Worm (Caenorhabditis elegans) whole organism, L4 larva: ENCODE results near the gene ttr-16.
A peak's percentile ranks its signal among the peaks of the same experiment; 100 is the strongest.

ENCODE experiments used
- F10B5.3 ChIP-seq: sonication (generic microtip); optimal IDR thresholded peaks from 2 replicates; lab custom pipeline; 2016; ENCODE audit warnings: mild to moderate bottlenecking, missing genetic modification characterization, missing compliant biosample characterization
- F26F4.8 ChIP-seq: fragments of 200-800 bp; sonication (Bioruptor generic); conservative IDR thresholded peaks from 2 replicates; pipeline ENCODE4 v1.3.6; 2022; ENCODE audit warnings: missing genetic modification characterization, missing compliant biosample characterization
- F44E2.7 ChIP-seq: fragments of 200-800 bp; sonication (Bioruptor generic); IDR thresholded peaks from 2 replicates; pipeline ENCODE4 v2.1.2; 2022; ENCODE audit warnings: missing genetic modification characterization, missing compliant biosample characterization
- F49E8.2 ChIP-seq: sonication (generic microtip); optimal IDR thresholded peaks from 2 replicates; lab custom pipeline; 2016; ENCODE audit warnings: missing compliant biosample characterization, mild to moderate bottlenecking, missing genetic modification characterization, borderline replicate concordance
- R02D3.7 ChIP-seq: fragments of 150-350 bp; sonication (generic microtip); optimal IDR thresholded peaks from 3 replicates; lab custom pipeline; 2014; ENCODE audit warnings: missing biosample characterization, missing genetic modification characterization
- ZK337.2 ChIP-seq: fragments of 200-800 bp; sonication (Bioruptor generic); IDR thresholded peaks from 2 replicates; pipeline ENCODE4 v1.3.6; 2022; ENCODE audit warnings: missing genetic modification reagents, missing genetic modification characterization, missing compliant biosample characterization
- aha-1 ChIP-seq: fragments of 150-350 bp; peaks from one replicate; lab custom pipeline; 2014; ENCODE audit warnings: missing biosample characterization, missing genetic modification characterization
- ceh-32 ChIP-seq: sonication (generic microtip); optimal IDR thresholded peaks from 2 replicates; lab custom pipeline; 2016; ENCODE audit warnings: mild to moderate bottlenecking, missing genetic modification characterization, missing compliant biosample characterization; ENCODE audit not compliant: poor library complexity
- ceh-44 ChIP-seq: fragments of 200-800 bp; sonication (Bioruptor generic); IDR thresholded peaks from 2 replicates; pipeline ENCODE4 v1.3.6; 2022; ENCODE audit warnings: missing genetic modification reagents, missing genetic modification characterization, missing compliant biosample characterization
- ceh-82 ChIP-seq: sonication (generic microtip); optimal IDR thresholded peaks from 2 replicates; lab custom pipeline; 2017; ENCODE audit warnings: missing biosample characterization, missing genetic modification characterization
- ctbp-1 ChIP-seq: fragments of 200-800 bp; sonication (Bioruptor generic); IDR thresholded peaks from 2 replicates; pipeline ENCODE4 v1.3.6; 2022; ENCODE audit warnings: missing genetic modification reagents, missing genetic modification characterization, missing compliant biosample characterization
- daf-16 ChIP-seq, 3 experiments: sonication (generic microtip); optimal IDR thresholded peaks; 2 replicates each; lab custom pipeline; 2016 to 2017; ENCODE audit warnings: missing genetic modification characterization in 3 of 3, missing genetic modification reagents in 3 of 3, mild to moderate bottlenecking in 2 of 3, missing compliant biosample characterization in 2 of 3, missing biosample characterization in 1 of 3, moderate library complexity in 1 of 3
- daf-19 ChIP-seq: fragments of 200-800 bp; sonication (Bioruptor generic); conservative IDR thresholded peaks from 2 replicates; pipeline ENCODE4 v1.3.6; 2022; ENCODE audit warnings: missing genetic modification characterization, missing compliant biosample characterization
- daf-8 ChIP-seq: fragments of 200-800 bp; sonication (Bioruptor generic); IDR thresholded peaks from 2 replicates; pipeline ENCODE4 v1.3.6; 2022; ENCODE audit warnings: missing genetic modification characterization, missing compliant biosample characterization
- dmd-6 ChIP-seq: fragments of 200-800 bp; sonication (Bioruptor generic); IDR thresholded peaks from 2 replicates; pipeline ENCODE4 v1.3.6; 2022; ENCODE audit warnings: missing genetic modification reagents, missing genetic modification characterization, missing compliant biosample characterization
- duxl-1 ChIP-seq: sonication (generic microtip); optimal IDR thresholded peaks from 2 replicates; lab custom pipeline; 2016; ENCODE audit warnings: mild to moderate bottlenecking, missing genetic modification characterization, moderate library complexity, missing compliant biosample characterization; ENCODE audit not compliant: poor library complexity
- egl-27 ChIP-seq: sonication (generic microtip); optimal IDR thresholded peaks from 3 replicates; lab custom pipeline; 2017; ENCODE audit warnings: missing biosample characterization, missing genetic modification reagents, missing genetic modification characterization
- fkh-10 ChIP-seq: fragments of 150-350 bp; optimal IDR thresholded peaks from 2 replicates; lab custom pipeline; 2014; ENCODE audit warnings: missing biosample characterization, missing genetic modification reagents, missing genetic modification characterization
- fos-1 ChIP-seq: fragments of 150-350 bp; optimal IDR thresholded peaks from 2 replicates; lab custom pipeline; 2014; ENCODE audit warnings: missing biosample characterization, missing genetic modification characterization
- hmg-1.1 ChIP-seq: fragments of 200-800 bp; sonication (Bioruptor generic); IDR thresholded peaks from 2 replicates; pipeline ENCODE4 v1.3.6; 2022; ENCODE audit warnings: missing genetic modification reagents, missing genetic modification characterization, missing compliant biosample characterization
- lin-38 ChIP-seq: fragments of 200-800 bp; sonication (Bioruptor generic); IDR thresholded peaks from 2 replicates; pipeline ENCODE4 v1.3.6; 2022; ENCODE audit warnings: missing genetic modification reagents, missing genetic modification characterization, missing compliant biosample characterization
- lin-39 ChIP-seq: fragments of 150-350 bp; optimal IDR thresholded peaks from 2 replicates; lab custom pipeline; 2014; ENCODE audit warnings: missing biosample characterization, missing genetic modification reagents, missing genetic modification characterization
- lsy-2 ChIP-seq, 2 experiments: fragments of 150-350 bp in 1 of 2; sonication (generic microtip) in 1 of 2; optimal IDR thresholded peaks; 2 replicates each; lab custom pipeline; 2014 to 2017; ENCODE audit warnings: missing biosample characterization in 2 of 2, missing genetic modification characterization in 2 of 2
- madf-5 ChIP-seq, 2 experiments: fragments of 200-800 bp; sonication (Bioruptor generic); IDR thresholded peaks; 2 replicates each; pipeline ENCODE4 v1.3.6; 2022; ENCODE audit warnings: missing compliant biosample characterization in 2 of 2, missing genetic modification characterization in 2 of 2
- mdl-1 ChIP-seq, 2 experiments: fragments of 150-350 bp in 1 of 2; sonication (generic microtip) in 1 of 2; optimal IDR thresholded peaks; 2 replicates each; lab custom pipeline; 2014 to 2017; ENCODE audit warnings: missing biosample characterization in 2 of 2, missing genetic modification characterization in 2 of 2
- mdt-29 ChIP-seq: fragments of 200-800 bp; sonication (Bioruptor generic); IDR thresholded peaks from 2 replicates; pipeline ENCODE4 v1.3.6; 2022; ENCODE audit warnings: missing genetic modification reagents, missing genetic modification characterization, missing compliant biosample characterization
- mxl-3 ChIP-seq: fragments of 200-800 bp; sonication (Bioruptor generic); optimal IDR thresholded peaks from 2 replicates; lab custom pipeline; 2018; ENCODE audit warnings: mild to moderate bottlenecking, missing genetic modification characterization, missing compliant biosample characterization
- nhr-11 ChIP-seq: fragments of 150-350 bp; optimal IDR thresholded peaks from 2 replicates; lab custom pipeline; 2014; ENCODE audit warnings: missing biosample characterization, missing genetic modification characterization
- nhr-237 ChIP-seq: sonication (generic microtip); optimal IDR thresholded peaks from 2 replicates; lab custom pipeline; 2017; ENCODE audit warnings: missing biosample characterization, missing genetic modification characterization
- nhr-25 ChIP-seq: sonication (generic microtip); optimal IDR thresholded peaks from 2 replicates; lab custom pipeline; 2017; ENCODE audit warnings: missing genetic modification characterization, mild to moderate bottlenecking, missing compliant biosample characterization, antibody characterized with exemption, moderate library complexity, borderline replicate concordance; ENCODE audit not compliant: insufficient read depth
- nhr-76 ChIP-seq: fragments of 150-350 bp; optimal IDR thresholded peaks from 2 replicates; lab custom pipeline; 2014; ENCODE audit warnings: missing biosample characterization, missing genetic modification characterization
- pha-4 ChIP-seq, 2 experiments: fragments of 150-350 bp in 1 of 2; fragments of 200-800 bp in 1 of 2; sonication (Bioruptor generic) in 1 of 2; IDR thresholded peaks in 1 of 2; optimal IDR thresholded peaks in 1 of 2; 2 replicates each; pipeline versions ENCODE4 v1.3.6 to Lab custom; 2014 to 2022; ENCODE audit warnings: missing genetic modification characterization in 2 of 2, missing genetic modification reagents in 2 of 2, missing biosample characterization in 1 of 2, missing compliant biosample characterization in 1 of 2
- pqm-1 ChIP-seq: sonication (generic microtip); optimal IDR thresholded peaks from 2 replicates; lab custom pipeline; 2017; ENCODE audit warnings: missing biosample characterization, missing genetic modification characterization
- saeg-2 ChIP-seq: fragments of 200-800 bp; sonication (Bioruptor generic); IDR thresholded peaks from 2 replicates; pipeline ENCODE4 v1.3.6; 2022; ENCODE audit warnings: missing genetic modification reagents, missing genetic modification characterization, missing compliant biosample characterization
- sdz-12 ChIP-seq: fragments of 200-800 bp; sonication (Bioruptor generic); optimal IDR thresholded peaks from 2 replicates; lab custom pipeline; 2018; ENCODE audit warnings: mild to moderate bottlenecking, missing genetic modification characterization, missing compliant biosample characterization
- set-16 ChIP-seq: fragments of 200-800 bp; sonication (Bioruptor generic); IDR thresholded peaks from 2 replicates; pipeline ENCODE4 v1.3.6; 2022; ENCODE audit warnings: missing genetic modification reagents, missing genetic modification characterization, missing compliant biosample characterization
- skn-1 ChIP-seq: fragments of 150-350 bp; optimal IDR thresholded peaks from 2 replicates; lab custom pipeline; 2014; ENCODE audit warnings: missing biosample characterization, missing genetic modification characterization
- spr-1 ChIP-seq: sonication (generic microtip); optimal IDR thresholded peaks from 2 replicates; lab custom pipeline; 2016; ENCODE audit warnings: mild to moderate bottlenecking, missing genetic modification characterization, missing compliant biosample characterization
- spr-3 ChIP-seq: fragments of 200-800 bp; sonication (Bioruptor generic); optimal IDR thresholded peaks from 2 replicates; lab custom pipeline; 2018; ENCODE audit warnings: mild to moderate bottlenecking, missing genetic modification characterization, missing compliant biosample characterization
- vab-7 ChIP-seq: fragments of 200-800 bp; sonication (Bioruptor generic); IDR thresholded peaks from 2 replicates; pipeline ENCODE4 v1.3.6; 2022; ENCODE audit warnings: missing genetic modification reagents, missing genetic modification characterization, missing compliant biosample characterization
- zag-1 ChIP-seq: fragments of 150-350 bp; optimal IDR thresholded peaks from 2 replicates; lab custom pipeline; 2014; ENCODE audit warnings: missing biosample characterization, missing genetic modification characterization
- zfp-3 ChIP-seq: fragments of 200-800 bp; sonication (Bioruptor generic); conservative IDR thresholded peaks from 2 replicates; pipeline ENCODE4 v1.3.6; 2022; ENCODE audit warnings: missing genetic modification reagents, missing genetic modification characterization, missing compliant biosample characterization
- zip-2 ChIP-seq: fragments of 150-350 bp; optimal IDR thresholded peaks from 2 replicates; lab custom pipeline; 2014; ENCODE audit warnings: missing biosample characterization, missing genetic modification characterization
- ztf-11 ChIP-seq: fragments of 150-350 bp; optimal IDR thresholded peaks from 2 replicates; lab custom pipeline; 2014; ENCODE audit warnings: missing biosample characterization, missing genetic modification characterization
- ztf-7 ChIP-seq: fragments of 150-350 bp; optimal IDR thresholded peaks from 2 replicates; lab custom pipeline; 2014; ENCODE audit warnings: missing biosample characterization, missing genetic modification characterization

Gene ttr-16

DNA sequence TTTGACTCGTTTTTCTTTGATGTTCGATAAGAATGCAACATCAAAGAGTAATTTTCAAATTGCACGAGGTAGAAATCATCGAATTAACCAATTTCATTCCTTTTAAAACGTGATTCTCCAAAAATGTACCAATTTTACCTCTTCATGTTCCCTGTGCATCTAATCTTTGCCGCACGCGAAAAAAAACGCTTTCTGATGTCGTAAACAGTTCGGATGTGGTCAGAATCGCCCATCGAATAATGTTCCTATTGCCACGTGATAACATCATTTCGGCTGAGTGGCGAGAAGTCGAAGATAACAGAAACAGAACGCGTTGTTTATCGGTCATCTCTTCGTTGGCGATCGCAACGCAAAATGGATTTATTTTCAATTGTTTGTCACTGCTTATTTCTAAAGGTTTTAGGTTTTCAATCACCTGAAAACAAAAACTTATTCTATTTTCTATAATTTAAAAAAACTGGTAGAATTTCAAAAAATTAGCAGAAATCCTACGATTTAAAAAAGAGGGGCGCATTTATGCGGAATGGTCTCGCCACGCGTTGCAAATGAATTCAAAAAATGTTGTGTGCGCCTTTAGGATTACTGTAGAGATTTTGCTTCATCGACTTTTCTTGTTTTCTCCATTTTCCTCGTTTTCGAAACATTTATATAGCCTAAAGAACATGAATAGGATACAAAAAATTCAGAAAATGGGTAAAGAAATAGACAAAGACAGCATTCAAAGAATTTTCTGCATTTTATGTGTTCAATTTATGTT, 42.2 kb downstream of the ttr-16 start, which contains the start of gene mogs-1 (continued):
- TF ChIP-seq F49E8.2 (tag; lab: Kevin White, UChicago), result no peak
- peak; percentile 81 for TF ChIP-seq mxl-3 (GFP tag; lab: Kevin White, UChicago)
- TF ChIP-seq ztf-7 (tag; lab: Kevin White, UChicago), result no peak
- TF ChIP-seq zag-1 (tag; lab: Kevin White, UChicago), result no peak
- no peak for TF ChIP-seq pqm-1 (tag; lab: Kevin White, UChicago)
- TF ChIP-seq daf-16 (GFP tag; optimal IDR thresholded peaks at IDR 0.05; lab: Kevin White, UChicago), result no peak
- TF ChIP-seq daf-16 (tag; optimal IDR thresholded peaks at IDR 0.05; lab: Kevin White, UChicago), result peak; percentile 78
- TF ChIP-seq duxl-1 (tag; lab: Kevin White, UChicago), result no peak
- TF ChIP-seq spr-3, result no peak
- no peak for TF ChIP-seq lin-39 (tag; lab: Kevin White, UChicago)
- TF ChIP-seq fkh-10 (GFP tag; lab: Kevin White, UChicago), result no peak

DNA sequence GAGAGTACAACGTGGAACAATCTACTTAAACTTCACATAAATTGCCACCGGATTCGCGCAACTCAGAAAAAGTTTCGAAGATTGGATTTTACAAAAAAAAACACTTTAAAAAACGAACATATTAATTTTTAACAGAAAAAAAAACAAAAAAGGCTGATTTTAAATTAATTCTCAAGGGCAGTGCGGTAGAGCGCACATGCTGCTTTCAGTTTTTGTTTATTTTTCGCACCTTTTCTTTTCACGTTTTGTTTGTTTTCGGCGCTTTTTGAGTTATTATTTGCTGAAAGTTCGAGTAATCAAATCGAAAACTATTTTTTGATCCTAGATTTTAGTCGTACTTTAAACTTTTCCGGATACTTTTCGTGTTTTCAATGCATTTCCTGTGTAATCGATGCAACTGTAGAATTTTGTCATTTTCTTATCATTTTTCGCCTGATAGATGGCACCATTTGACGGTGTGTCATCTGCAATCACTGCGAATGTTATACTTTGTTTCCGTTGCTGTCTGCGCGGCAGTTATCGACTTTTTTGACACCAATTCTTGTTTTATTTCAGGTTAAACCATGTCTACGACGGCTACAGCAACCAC, 43.9 kb downstream of the ttr-16 start, which contains the start of gene F13H10.8:
F13H10.8 (plus strand) TSS at position 556 of the 589 bp plus-strand sequence.
- no peak for TF ChIP-seq lin-39 (tag; lab: Kevin White, UChicago)
- TF ChIP-seq nhr-237 (tag; lab: Kevin White, UChicago), result no peak
- no peak for TF ChIP-seq F44E2.7
- no peak for TF ChIP-seq ctbp-1 (GFP tag; lab: Robert Waterston, UW)
- no peak for TF ChIP-seq skn-1
- TF ChIP-seq zip-2 (tag; lab: Kevin White, UChicago), result no peak
- no peak for TF ChIP-seq fos-1 (tag; lab: Kevin White, UChicago)
- TF ChIP-seq fkh-10 (GFP tag; lab: Kevin White, UChicago), result no peak
- TF ChIP-seq ceh-44 (GFP tag; lab: Robert Waterston, UW), result no peak
- no peak for TF ChIP-seq sdz-12 (GFP tag; lab: Kevin White, UChicago)
- no peak for TF ChIP-seq F10B5.3
- no peak for TF ChIP-seq ceh-82 (tag; lab: Kevin White, UChicago)
- TF ChIP-seq zfp-3 (GFP tag; lab: Robert Waterston, UW), result no peak
- no peak for TF ChIP-seq aha-1
- no peak for TF ChIP-seq R02D3.7
- TF ChIP-seq set-16 (GFP tag; lab: Robert Waterston, UW), result no peak
- TF ChIP-seq nhr-25 (tag; lab: Kevin White, UChicago), result no peak
- TF ChIP-seq lsy-2 (tag; optimal IDR thresholded peaks at IDR 0.05; lab: Kevin White, UChicago), result peak in 1 of 2 experiments; percentile 38
- TF ChIP-seq dmd-6, result peak; percentile 76
- no peak for TF ChIP-seq nhr-11 (tag; lab: Kevin White, UChicago)
- no peak for TF ChIP-seq ztf-11 (tag; lab: Kevin White, UChicago)
- no peak for TF ChIP-seq ceh-32 (tag; lab: Kevin White, UChicago)
- peak; percentile 92 for TF ChIP-seq lin-38 (GFP tag; lab: Robert Waterston, UW)
- no peak for TF ChIP-seq saeg-2 (GFP tag; lab: Robert Waterston, UW)
- TF ChIP-seq vab-7 (GFP tag; lab: Robert Waterston, UW), result no peak
- TF ChIP-seq mxl-3 (GFP tag; lab: Kevin White, UChicago), result peak; percentile 7
- no peak for TF ChIP-seq daf-19
- no peak for TF ChIP-seq hmg-1.1 (GFP tag; lab: Robert Waterston, UW)
- peak; percentile 58 for TF ChIP-seq pqm-1 (tag; lab: Kevin White, UChicago)
- no peak for TF ChIP-seq mdt-29
- no peak for TF ChIP-seq ZK337.2 (GFP tag; lab: Robert Waterston, UW)
- TF ChIP-seq daf-8, result no peak
- TF ChIP-seq pha-4 (GFP tag; IDR thresholded peaks at IDR 0.05; lab: Robert Waterston, UW), result 0 out of 2 replicates have a peak, but pooled peaks have one; percentile 8
- TF ChIP-seq pha-4 (tag; optimal IDR thresholded peaks at IDR 0.05; lab: Kevin White, UChicago), result peak; percentile 85
- no peak for TF ChIP-seq zag-1 (tag; lab: Kevin White, UChicago)
- TF ChIP-seq F26F4.8, result no peak
- no peak for TF ChIP-seq spr-1
- TF ChIP-seq ztf-7 (tag; lab: Kevin White, UChicago), result no peak
- TF ChIP-seq egl-27, result no peak
- TF ChIP-seq nhr-76, result no peak
- TF ChIP-seq mdl-1 (tag; optimal IDR thresholded peaks at IDR 0.05; lab: Kevin White, UChicago), result peak in 1 of 2 experiments; percentile 44
- no peak for TF ChIP-seq madf-5 (GFP tag; IDR thresholded peaks at IDR 0.05; lab: Robert Waterston, UW)
- no peak for TF ChIP-seq F49E8.2 (tag; lab: Kevin White, UChicago)
